Worm (Caenorhabditis elegans) whole organism, young adult: ENCODE results near the gene col-128.

Experiments used
- B0336.3 ChIP-seq: fragments of 200-800 bp; sonication (Bioruptor generic); IDR thresholded peaks from 2 replicates; pipeline ENCODE4 v1.3.6; 2022; ENCODE audit warnings: missing genetic modification characterization, missing compliant biosample characterization
- F23B12.7 ChIP-seq: sonication (generic microtip); optimal IDR thresholded peaks from 2 replicates; lab custom pipeline; 2017; ENCODE audit warnings: missing genetic modification characterization, mild to moderate bottlenecking, missing compliant biosample characterization, antibody characterized with exemption, moderate library complexity; ENCODE audit not compliant: insufficient read depth
- F33H1.4 ChIP-seq: fragments of 200-800 bp; sonication (Bioruptor generic); IDR thresholded peaks from 2 replicates; pipeline ENCODE4 v1.3.6; 2022; ENCODE audit warnings: missing genetic modification reagents, missing genetic modification characterization, missing compliant biosample characterization
- F37B4.10 ChIP-seq: fragments of 200-800 bp; sonication (Bioruptor generic); IDR thresholded peaks from 2 replicates; pipeline ENCODE4 v1.3.6; 2022; ENCODE audit warnings: missing genetic modification characterization, missing compliant biosample characterization
- F55B11.4 ChIP-seq: sonication (generic microtip); optimal IDR thresholded peaks from 2 replicates; lab custom pipeline; 2016; ENCODE audit warnings: missing compliant biosample characterization, missing genetic modification characterization, borderline replicate concordance; ENCODE audit not compliant: insufficient read depth
- F57A8.1 ChIP-seq: fragments of 200-800 bp; sonication (Bioruptor generic); optimal IDR thresholded peaks from 2 replicates; lab custom pipeline; 2018; ENCODE audit warnings: mild to moderate bottlenecking, missing genetic modification characterization, moderate library complexity, missing compliant biosample characterization
- T07F8.4 ChIP-seq: sonication (generic microtip); optimal IDR thresholded peaks from 2 replicates; lab custom pipeline; 2016; ENCODE audit warnings: mild to moderate bottlenecking, missing genetic modification characterization, moderate library complexity, missing compliant biosample characterization
- T26A5.8 ChIP-seq: sonication (generic microtip); optimal IDR thresholded peaks from 2 replicates; lab custom pipeline; 2016; ENCODE audit warnings: missing genetic modification characterization, missing compliant biosample characterization
- Y67H2A.10 ChIP-seq: fragments of 200-800 bp; sonication (Bioruptor generic); conservative IDR thresholded peaks from 2 replicates; pipeline ENCODE4 v1.3.6; 2022; ENCODE audit warnings: missing genetic modification reagents, missing genetic modification characterization, missing compliant biosample characterization
- atf-7 ChIP-seq: sonication (generic microtip); optimal IDR thresholded peaks from 2 replicates; lab custom pipeline; 2017; ENCODE audit warnings: mild to moderate bottlenecking, missing genetic modification characterization, missing compliant biosample characterization
- athp-1 ChIP-seq: sonication (generic microtip); optimal IDR thresholded peaks from 2 replicates; lab custom pipeline; 2017; ENCODE audit warnings: mild to moderate bottlenecking, missing genetic modification characterization, missing compliant biosample characterization
- attf-3 ChIP-seq: fragments of 200-800 bp; sonication (Bioruptor generic); conservative IDR thresholded peaks from 2 replicates; pipeline ENCODE4 v1.3.6; 2022; ENCODE audit warnings: missing genetic modification reagents, missing genetic modification characterization, missing compliant biosample characterization
- attf-6 ChIP-seq: fragments of 200-800 bp; sonication (Bioruptor generic); IDR thresholded peaks from 2 replicates; pipeline ENCODE4 v1.3.6; 2022; ENCODE audit warnings: missing genetic modification reagents, missing genetic modification characterization, missing compliant biosample characterization
- bed-1 ChIP-seq: fragments of 200-800 bp; sonication (Bioruptor generic); IDR thresholded peaks from 2 replicates; pipeline ENCODE4 v1.3.6; 2022; ENCODE audit warnings: missing genetic modification reagents, missing genetic modification characterization, missing compliant biosample characterization
- ccch-3 ChIP-seq: fragments of 200-800 bp; sonication (Bioruptor generic); optimal IDR thresholded peaks from 2 replicates; lab custom pipeline; 2018; ENCODE audit warnings: mild to moderate bottlenecking, missing genetic modification characterization, missing compliant biosample characterization
- ceh-27 ChIP-seq: fragments of 200-800 bp; sonication (Bioruptor generic); optimal IDR thresholded peaks from 2 replicates; lab custom pipeline; 2018; ENCODE audit warnings: mild to moderate bottlenecking, missing genetic modification characterization, moderate library complexity, missing compliant biosample characterization
- ceh-58 ChIP-seq: fragments of 200-800 bp; sonication (Bioruptor generic); IDR thresholded peaks from 2 replicates; pipeline ENCODE4 v1.3.6; 2022; ENCODE audit warnings: missing genetic modification characterization, missing compliant biosample characterization
- ceh-79 ChIP-seq: sonication (generic microtip); optimal IDR thresholded peaks from 2 replicates; lab custom pipeline; 2017; ENCODE audit warnings: mild to moderate bottlenecking, missing genetic modification characterization, missing compliant biosample characterization
- dpl-1 ChIP-seq: fragments of 150-350 bp; optimal IDR thresholded peaks from 2 replicates; lab custom pipeline; 2014; ENCODE audit warnings: missing biosample characterization, missing genetic modification reagents, missing genetic modification characterization
- ets-4 ChIP-seq: fragments of 200-800 bp; sonication (Bioruptor generic); optimal IDR thresholded peaks from 2 replicates; lab custom pipeline; 2018; ENCODE audit warnings: mild to moderate bottlenecking, missing genetic modification characterization, missing compliant biosample characterization
- hmg-20 ChIP-seq: fragments of 200-800 bp; sonication (Bioruptor generic); IDR thresholded peaks from 2 replicates; pipeline ENCODE4 v1.3.6; 2022; ENCODE audit warnings: missing genetic modification reagents, missing genetic modification characterization, missing compliant biosample characterization
- let-526 ChIP-seq: fragments of 200-800 bp; sonication (Bioruptor generic); IDR thresholded peaks from 2 replicates; pipeline ENCODE4 v1.3.6; 2022; ENCODE audit warnings: missing genetic modification reagents, missing genetic modification characterization, missing compliant biosample characterization
- lin-26 ChIP-seq: fragments of 200-800 bp; sonication (Bioruptor generic); IDR thresholded peaks from 2 replicates; pipeline ENCODE4 v1.3.6; 2022; ENCODE audit warnings: missing genetic modification reagents, missing genetic modification characterization, missing compliant biosample characterization
- lin-54 ChIP-seq: fragments of 200-800 bp; sonication (Bioruptor generic); optimal IDR thresholded peaks from 2 replicates; lab custom pipeline; 2018; ENCODE audit warnings: mild to moderate bottlenecking, missing genetic modification characterization, missing compliant biosample characterization
- madf-10 ChIP-seq: sonication (generic microtip); optimal IDR thresholded peaks from 2 replicates; lab custom pipeline; 2016; ENCODE audit warnings: mild to moderate bottlenecking, missing genetic modification characterization, missing compliant biosample characterization
- madf-3 ChIP-seq: fragments of 200-800 bp; sonication (Bioruptor generic); IDR thresholded peaks from 2 replicates; pipeline ENCODE4 v1.3.6; 2022; ENCODE audit warnings: missing genetic modification reagents, missing genetic modification characterization, missing compliant biosample characterization
- madf-6 ChIP-seq: fragments of 200-800 bp; sonication (Bioruptor generic); IDR thresholded peaks from 2 replicates; pipeline ENCODE4 v1.3.6; 2022; ENCODE audit warnings: missing genetic modification reagents, missing genetic modification characterization, missing compliant biosample characterization
- mcd-1 ChIP-seq: fragments of 200-800 bp; sonication (Bioruptor generic); IDR thresholded peaks from 2 replicates; pipeline ENCODE4 v1.3.6; 2022; ENCODE audit warnings: missing genetic modification reagents, missing genetic modification characterization, missing compliant biosample characterization
- mel-28 ChIP-seq: sonication (generic microtip); optimal IDR thresholded peaks from 2 replicates; lab custom pipeline; 2016; ENCODE audit warnings: borderline replicate concordance, mild to moderate bottlenecking, missing genetic modification characterization, missing compliant biosample characterization
- nfyb-1 ChIP-seq: fragments of 200-800 bp; sonication (Bioruptor generic); IDR thresholded peaks from 2 replicates; pipeline ENCODE4 v1.3.6; 2022; ENCODE audit warnings: missing genetic modification reagents, missing genetic modification characterization, missing compliant biosample characterization
- nhr-120 ChIP-seq: fragments of 200-800 bp; sonication (Bioruptor generic); IDR thresholded peaks from 2 replicates; pipeline ENCODE4 v1.3.6; 2022; ENCODE audit warnings: missing genetic modification characterization, missing compliant biosample characterization
- nhr-179 ChIP-seq: sonication (generic microtip); optimal IDR thresholded peaks from 2 replicates; lab custom pipeline; 2016; ENCODE audit warnings: mild to moderate bottlenecking, missing genetic modification characterization, missing compliant biosample characterization
- nhr-80 ChIP-seq: sonication (generic microtip); optimal IDR thresholded peaks from 2 replicates; lab custom pipeline; 2016; ENCODE audit warnings: missing genetic modification characterization, missing compliant biosample characterization
- tbp1 ChIP-seq: fragments of 200-800 bp; sonication (Bioruptor generic); optimal IDR thresholded peaks from 2 replicates; lab custom pipeline; 2018; ENCODE audit warnings: mild to moderate bottlenecking, missing genetic modification characterization, missing compliant biosample characterization
- unc-130 ChIP-seq: sonication (generic microtip); optimal IDR thresholded peaks from 2 replicates; lab custom pipeline; 2016; ENCODE audit warnings: missing genetic modification reagents, missing genetic modification characterization, missing compliant biosample characterization
- ztf-28 ChIP-seq: fragments of 200-800 bp; sonication (Bioruptor generic); IDR thresholded peaks from 2 replicates; pipeline ENCODE4 v1.3.6; 2022; ENCODE audit warnings: missing genetic modification reagents, missing genetic modification characterization, missing compliant biosample characterization

col-128 gene

DNA sequence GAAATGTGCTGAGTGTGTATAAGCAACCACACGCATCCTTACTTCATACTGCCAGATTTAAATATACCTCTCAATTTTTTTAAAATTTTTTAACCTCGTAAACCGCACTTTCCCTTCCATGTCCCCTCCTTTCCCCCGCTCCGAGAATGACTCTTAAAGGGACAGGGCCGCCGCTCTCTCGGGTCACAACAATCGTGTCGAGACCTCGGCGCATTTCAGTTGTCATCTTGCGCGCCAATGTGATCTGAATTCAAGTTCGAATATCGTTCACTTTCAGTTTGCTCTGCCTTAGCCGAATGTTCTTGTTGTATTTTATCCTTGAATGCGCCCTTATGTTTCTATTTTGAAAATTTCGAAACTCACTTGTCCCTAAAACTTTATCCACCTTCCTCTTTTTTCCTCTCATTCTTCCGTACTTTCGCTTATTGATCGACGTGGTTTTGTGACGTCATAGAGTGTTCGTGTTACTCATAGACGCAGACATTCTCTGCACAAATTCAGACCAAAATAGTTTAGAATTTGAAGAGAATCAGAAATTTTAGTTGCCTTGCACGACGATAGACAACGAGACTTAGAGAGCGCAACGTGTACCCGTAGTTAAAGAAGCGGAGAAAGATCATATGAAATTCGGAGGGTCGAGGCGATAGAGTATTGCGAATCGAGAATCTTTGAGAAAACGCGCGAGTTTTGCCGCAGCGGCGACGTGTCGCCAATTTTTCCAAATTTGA, 29.4 kb downstream of the col-128 start (continued):
- TF ChIP-seq T26A5.8 (no peak), let-526 (no peak), F37B4.10 (0 out of 2 replicates have a peak, but pooled peaks have one; percentile 60), nhr-80 (peak; percentile 20), lin-54 (peak; percentile 33), F33H1.4 (GFP tag; lab: Robert Waterston, UW) (peak; percentile 73), madf-6 (peak; percentile 80), B0336.3 (GFP tag; lab: Robert Waterston, UW) (peak; percentile 73), mcd-1 (GFP tag; lab: Robert Waterston, UW) (peak; percentile 20; the same call in 1 of the 2 replicates), nhr-120 (GFP tag; lab: Robert Waterston, UW) (no peak), madf-10 (peak; percentile 73)
- TF ChIP-seq, all 124 proteins: peak for 34

ce11 chrIV:11520960-11521359, 30.8 kb downstream of the col-128 start, which contains the start of the genes M04B2.4 and gfl-1:
TSS of gene M04B2.4 (minus strand) at chrIV:11521031.
TSS of gene gfl-1 (plus strand) at chrIV:11521290.
- TF ChIP-seq ccch-3 (GFP tag; lab: Kevin White, UChicago): no peak
- TF ChIP-seq attf-3 (GFP tag; lab: Robert Waterston, UW): peak; percentile 95
- no peak for TF ChIP-seq atf-7 (tag; lab: Kevin White, UChicago)

DNA sequence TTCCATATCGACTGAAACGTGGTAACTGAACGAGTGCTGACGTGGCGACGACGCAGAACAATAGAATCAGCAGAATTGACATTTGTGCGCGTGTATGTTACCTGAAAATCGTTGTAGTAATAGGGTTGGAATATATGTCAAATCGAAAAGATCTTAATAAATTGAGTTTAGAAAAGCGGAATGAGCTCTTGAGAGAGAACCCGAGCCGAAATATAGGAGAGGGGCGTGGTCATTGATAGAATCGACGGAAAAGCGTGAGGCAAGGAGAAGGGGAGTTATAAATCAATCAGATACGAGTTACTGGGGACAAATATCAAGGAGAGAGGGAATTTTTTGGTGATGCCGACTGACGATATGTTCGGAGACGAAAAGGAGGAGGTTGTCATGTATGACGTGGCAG, 41.1 kb downstream of the col-128 start, which contains the start of gene M04B2.6:
Gene M04B2.6, minus strand, starts transcription at position 101 of the 400 bp plus-strand sequence.
- TF ChIP-seq madf-10 (no peak), ceh-27 (GFP tag; lab: Kevin White, UChicago) (no peak), madf-3 (no peak), ceh-79 (tag; lab: Kevin White, UChicago) (no peak), unc-130 (GFP tag; lab: Kevin White, UChicago) (no peak)

DNA sequence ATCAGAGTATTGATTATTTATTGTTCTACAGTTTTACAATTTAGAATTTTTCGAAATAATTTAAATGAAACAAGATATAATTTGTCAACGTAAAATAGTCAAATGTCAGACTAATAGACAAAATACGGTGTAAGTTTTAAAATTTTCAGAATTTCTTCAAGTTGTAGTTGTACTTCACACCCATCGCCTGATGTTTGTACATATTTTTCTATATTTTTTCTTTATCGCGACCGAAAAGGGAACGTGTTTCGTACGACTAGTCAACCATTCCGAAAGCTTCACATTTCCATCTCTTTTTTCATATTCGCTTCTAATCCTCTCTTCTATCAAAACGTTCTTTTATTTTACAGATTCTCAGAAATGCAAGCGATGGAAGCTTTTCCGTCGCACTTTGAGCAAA, 47.3 kb downstream of the col-128 start, which contains the start of gene twk-25:
Gene twk-25, plus strand, starts transcription at position 301 of the 400 bp plus-strand sequence.
- no peak for TF ChIP-seq mel-28
- no peak for TF ChIP-seq athp-1 (tag; lab: Kevin White, UChicago)
- TF ChIP-seq nhr-179 (tag; lab: Kevin White, UChicago): no peak
- TF ChIP-seq Y67H2A.10 (GFP tag; lab: Robert Waterston, UW): no peak
- TF ChIP-seq T26A5.8: no peak
- TF ChIP-seq bed-1 (GFP tag; lab: Robert Waterston, UW): no peak
- no peak for TF ChIP-seq ztf-28 (GFP tag; lab: Robert Waterston, UW)
- TF ChIP-seq nfyb-1 (GFP tag; lab: Robert Waterston, UW): no peak
- no peak for TF ChIP-seq B0336.3 (GFP tag; lab: Robert Waterston, UW)
- TF ChIP-seq ceh-79 (tag; lab: Kevin White, UChicago): no peak
- TF ChIP-seq lin-26: no peak
- TF ChIP-seq dpl-1 (GFP tag; lab: Kevin White, UChicago): no peak
- no peak for TF ChIP-seq ets-4 (GFP tag; lab: Kevin White, UChicago)
- no peak for TF ChIP-seq T07F8.4 (tag; lab: Kevin White, UChicago)
- no peak for TF ChIP-seq tbp1 (GFP tag; lab: Kevin White, UChicago)
- TF ChIP-seq, all 124 proteins: peak for 0

- no peak for TF ChIP-seq F55B11.4 (tag; lab: Kevin White, UChicago)
- no peak for TF ChIP-seq attf-6 (GFP tag; lab: Robert Waterston, UW)
- no peak for TF ChIP-seq ztf-28 (GFP tag; lab: Robert Waterston, UW)
- TF ChIP-seq F57A8.1 (GFP tag; lab: Kevin White, UChicago): no peak
- no peak for TF ChIP-seq F23B12.7 (tag; lab: Kevin White, UChicago)
- no peak for TF ChIP-seq hmg-20
- TF ChIP-seq ceh-58: no peak
- no peak for TF ChIP-seq nhr-80
Measured at ce11 chrIV:11503654-11504053, 48.1 kb downstream of the col-128 start.
